Fruit fly (Drosophila melanogaster) whole organism, embryonic: ENCODE results near the gene Kr-h2.

Experiments used
- Abd-B ChIP-seq: fragments of 200-800 bp; sonication (Bioruptor generic); optimal IDR thresholded peaks from 2 replicates; lab custom pipeline; 2018; ENCODE audit warnings: missing biosample characterization, mild to moderate bottlenecking, missing genetic modification characterization, moderate library complexity
- Adf1 ChIP-seq: fragments of 200-800 bp; sonication (Bioruptor generic); IDR thresholded peaks from 2 replicates; pipeline ENCODE4 v1.3.6; 2022; ENCODE audit warnings: missing biosample characterization, missing genetic modification characterization
- BEAF-32 ChIP-seq: fragments of 200-800 bp; sonication (Bioruptor generic); optimal IDR thresholded peaks from 3 replicates; lab custom pipeline; 2017; ENCODE audit warnings: missing biosample characterization, missing genetic modification characterization, mild to moderate bottlenecking, moderate library complexity, missing genetic modification reagents
- CG11093 ChIP-seq: fragments of 200-800 bp; sonication (Bioruptor generic); IDR thresholded peaks from 3 replicates; pipeline ENCODE4 v1.3.6; 2022; ENCODE audit warnings: missing biosample characterization, missing genetic modification characterization
- CG13775 ChIP-seq: fragments of 200-800 bp; sonication (Bioruptor generic); optimal IDR thresholded peaks from 3 replicates; lab custom pipeline; 2017; ENCODE audit warnings: missing biosample characterization, mild to moderate bottlenecking, missing genetic modification characterization
- CG14710 ChIP-seq: fragments of 200-800 bp; sonication (Bioruptor generic); optimal IDR thresholded peaks from 3 replicates; lab custom pipeline; 2019; ENCODE audit warnings: missing biosample characterization, mild to moderate bottlenecking, missing genetic modification characterization, moderate library complexity
- CG14965 ChIP-seq: fragments of 200-800 bp; sonication (Bioruptor generic); optimal IDR thresholded peaks from 2 replicates; lab custom pipeline; 2016; ENCODE audit warnings: missing biosample characterization, missing genetic modification characterization, borderline replicate concordance
- CG17359 ChIP-seq: fragments of 200-800 bp; sonication (Bioruptor generic); optimal IDR thresholded peaks from 3 replicates; lab custom pipeline; 2018; ENCODE audit warnings: missing biosample characterization, mild to moderate bottlenecking, missing genetic modification characterization, moderate library complexity
- CG17802 ChIP-seq: fragments of 200-800 bp; sonication (Bioruptor generic); optimal IDR thresholded peaks from 2 replicates; lab custom pipeline; 2018; ENCODE audit warnings: missing biosample characterization, mild to moderate bottlenecking, missing genetic modification characterization, moderate library complexity
- CG17829 ChIP-seq: fragments of 200-800 bp; optimal IDR thresholded peaks from 2 replicates; lab custom pipeline; 2019; ENCODE audit warnings: missing biosample characterization, mild to moderate bottlenecking, missing genetic modification characterization, moderate library complexity
- CG18011 ChIP-seq: fragments of 200-800 bp; sonication (Bioruptor generic); optimal IDR thresholded peaks from 2 replicates; lab custom pipeline; 2017; ENCODE audit warnings: missing biosample characterization, missing genetic modification characterization, mild to moderate bottlenecking, moderate library complexity, missing genotype
- CG2116 ChIP-seq: fragments of 200-800 bp; sonication (Bioruptor generic); optimal IDR thresholded peaks from 3 replicates; lab custom pipeline; 2018; ENCODE audit warnings: missing biosample characterization, mild to moderate bottlenecking, missing genetic modification characterization
- CG2875 ChIP-seq: fragments of 200-800 bp; sonication (Bioruptor generic); optimal IDR thresholded peaks from 2 replicates; lab custom pipeline; 2017; ENCODE audit warnings: missing biosample characterization, mild to moderate bottlenecking, missing genetic modification characterization, missing genetic modification reagents
- CG6272 ChIP-seq: fragments of 200-800 bp; sonication (Bioruptor generic); IDR thresholded peaks from 2 replicates; pipeline ENCODE4 v1.3.6; 2022; ENCODE audit warnings: missing biosample characterization, missing genetic modification characterization
- CG6791 ChIP-seq: fragments of 200-800 bp; sonication (Bioruptor generic); IDR thresholded peaks from 3 replicates; pipeline ENCODE4 v1.3.6; 2022; ENCODE audit warnings: missing biosample characterization, missing genetic modification characterization; ENCODE audit not compliant: partially characterized antibody
- CG7786 ChIP-seq: fragments of 200-800 bp; sonication (Bioruptor generic); optimal IDR thresholded peaks from 2 replicates; lab custom pipeline; 2016; ENCODE audit warnings: missing biosample characterization, missing genetic modification characterization
- CG8089 ChIP-seq: fragments of 200-800 bp; sonication (Bioruptor generic); optimal IDR thresholded peaks from 3 replicates; lab custom pipeline; 2016; ENCODE audit warnings: missing biosample characterization, missing genetic modification characterization
- CG9817 ChIP-seq: fragments of 200-800 bp; sonication (Bioruptor generic); optimal IDR thresholded peaks from 2 replicates; lab custom pipeline; 2018; ENCODE audit warnings: missing biosample characterization, mild to moderate bottlenecking, missing genetic modification characterization, moderate library complexity
- D19B ChIP-seq: fragments of 200-800 bp; sonication (Bioruptor generic); optimal IDR thresholded peaks from 2 replicates; lab custom pipeline; 2017; ENCODE audit warnings: missing biosample characterization, mild to moderate bottlenecking, missing genetic modification characterization
- Deaf1 ChIP-seq: fragments of 200-800 bp; optimal IDR thresholded peaks from 3 replicates; lab custom pipeline; 2019; ENCODE audit warnings: missing biosample characterization, mild to moderate bottlenecking, missing genetic modification characterization, moderate library complexity
- HLH3B ChIP-seq: fragments of 200-800 bp; sonication (Bioruptor generic); IDR thresholded peaks from 2 replicates; pipeline ENCODE4 v1.3.6; 2022; ENCODE audit warnings: missing biosample characterization, missing genetic modification characterization
- Hand ChIP-seq: fragments of 200-800 bp; sonication (Bioruptor generic); optimal IDR thresholded peaks from 2 replicates; lab custom pipeline; 2017; ENCODE audit warnings: mild to moderate bottlenecking, missing biosample characterization, missing genetic modification reagents, missing genetic modification characterization
- MESR4 ChIP-seq: fragments of 200-800 bp; sonication (Bioruptor generic); optimal IDR thresholded peaks from 2 replicates; lab custom pipeline; 2018; ENCODE audit warnings: missing biosample characterization, mild to moderate bottlenecking, missing genetic modification characterization, moderate library complexity
- NFAT ChIP-seq: fragments of 200-800 bp; sonication (Bioruptor generic); IDR thresholded peaks from 2 replicates; pipeline ENCODE4 v1.3.6; 2022; ENCODE audit warnings: missing biosample characterization, missing genetic modification characterization
- Neu2 ChIP-seq: fragments of 200-800 bp; sonication (Bioruptor generic); optimal IDR thresholded peaks from 3 replicates; lab custom pipeline; 2016; ENCODE audit warnings: missing biosample characterization, missing genetic modification characterization, borderline replicate concordance
- Opbp ChIP-seq: fragments of 200-800 bp; sonication (Bioruptor generic); IDR thresholded peaks from 3 replicates; pipeline ENCODE4 v1.3.6; 2022; ENCODE audit warnings: missing biosample characterization, missing genetic modification characterization; ENCODE audit not compliant: partially characterized antibody
- Optix ChIP-seq: fragments of 200-800 bp; sonication (Bioruptor generic); IDR thresholded peaks from 3 replicates; pipeline ENCODE4 v1.3.6; 2022; ENCODE audit warnings: missing biosample characterization, missing genetic modification characterization
- Tbp ChIP-seq: fragments of >200 bp; optimal IDR thresholded peaks from 2 replicates; lab custom pipeline; 2018; ENCODE audit warnings: missing biosample characterization, missing genetic modification characterization
- YL-1 ChIP-seq: fragments of 200-800 bp; sonication (Bioruptor generic); optimal IDR thresholded peaks from 3 replicates; lab custom pipeline; 2017; ENCODE audit warnings: missing biosample characterization, mild to moderate bottlenecking, missing genetic modification characterization
- ash1 ChIP-seq: fragments of 200-800 bp; sonication (Bioruptor generic); optimal IDR thresholded peaks from 2 replicates; lab custom pipeline; 2018; ENCODE audit warnings: missing biosample characterization, mild to moderate bottlenecking, missing genetic modification characterization
- ato ChIP-seq: fragments of 200-800 bp; sonication (Bioruptor generic); IDR thresholded peaks from 2 replicates; pipeline ENCODE4 v1.3.6; 2022; ENCODE audit warnings: missing biosample characterization, missing genetic modification characterization; ENCODE audit not compliant: partially characterized antibody
- crc ChIP-seq: fragments of 200-800 bp; sonication (Bioruptor generic); optimal IDR thresholded peaks from 2 replicates; lab custom pipeline; 2016; ENCODE audit warnings: missing biosample characterization, missing genetic modification characterization
- dan ChIP-seq: fragments of 200-800 bp; sonication (Bioruptor generic); IDR thresholded peaks from 2 replicates; pipeline ENCODE4 v1.3.6; 2022; ENCODE audit warnings: missing biosample characterization, missing genetic modification characterization
- fd3F ChIP-seq: fragments of 200-800 bp; sonication (Bioruptor generic); optimal IDR thresholded peaks from 2 replicates; lab custom pipeline; 2018; ENCODE audit warnings: missing biosample characterization, mild to moderate bottlenecking, missing genetic modification characterization, moderate library complexity
- fd64A ChIP-seq: fragments of 200-800 bp; sonication (Bioruptor generic); optimal IDR thresholded peaks from 3 replicates; lab custom pipeline; 2018; ENCODE audit warnings: missing biosample characterization, mild to moderate bottlenecking, missing genetic modification characterization
- gsb-n ChIP-seq: fragments of 200-800 bp; sonication (Bioruptor generic); optimal IDR thresholded peaks from 3 replicates; lab custom pipeline; 2018; ENCODE audit warnings: missing biosample characterization, mild to moderate bottlenecking, missing genetic modification characterization
- her ChIP-seq: fragments of 200-800 bp; sonication (Bioruptor generic); optimal IDR thresholded peaks from 2 replicates; lab custom pipeline; 2016; ENCODE audit warnings: missing biosample characterization, missing genetic modification characterization
- insv ChIP-seq, 2 experiments: fragments of 200-800 bp; sonication (Bioruptor generic); optimal IDR thresholded peaks; 3 replicates each; lab custom pipeline; 2016 to 2018; ENCODE audit warnings: missing biosample characterization in 2 of 2, missing genetic modification characterization in 2 of 2
- lab ChIP-seq: fragments of 200-800 bp; sonication (Bioruptor generic); optimal IDR thresholded peaks from 3 replicates; lab custom pipeline; 2017; ENCODE audit warnings: missing biosample characterization, missing genetic modification characterization, mild to moderate bottlenecking, moderate library complexity, missing genetic modification reagents
- mam ChIP-seq: fragments of 200-800 bp; sonication (Bioruptor generic); optimal IDR thresholded peaks from 3 replicates; lab custom pipeline; 2016; ENCODE audit warnings: missing biosample characterization, missing genetic modification characterization
- onecut ChIP-seq: fragments of 200-800 bp; sonication (Bioruptor generic); IDR thresholded peaks from 2 replicates; pipeline ENCODE4 v1.3.6; 2022; ENCODE audit warnings: missing biosample characterization, missing genetic modification characterization
- otp ChIP-seq: fragments of 200-800 bp; sonication (Bioruptor generic); IDR thresholded peaks from 3 replicates; pipeline ENCODE4, ENCODE4 v1.3.6; 2022; ENCODE audit warnings: missing biosample characterization, missing genetic modification characterization
- pzg ChIP-seq: fragments of 200-800 bp; sonication (Bioruptor generic); optimal IDR thresholded peaks from 3 replicates; lab custom pipeline; 2018; ENCODE audit warnings: missing biosample characterization, mild to moderate bottlenecking, missing genetic modification characterization, moderate library complexity
- salm ChIP-seq: fragments of 200-800 bp; sonication (Bioruptor generic); optimal IDR thresholded peaks from 2 replicates; lab custom pipeline; 2018; ENCODE audit warnings: missing biosample characterization, mild to moderate bottlenecking, missing genetic modification characterization
- sob ChIP-seq: fragments of 200-800 bp; sonication (Bioruptor generic); IDR thresholded peaks from 2 replicates; pipeline ENCODE4 v1.3.6; 2022; ENCODE audit warnings: missing biosample characterization, missing genetic modification characterization
- tgo ChIP-seq: fragments of 200-800 bp; sonication (Bioruptor generic); IDR thresholded peaks from 3 replicates; pipeline ENCODE4 v1.3.6; 2022; ENCODE audit warnings: missing biosample characterization, missing genetic modification characterization
- tna ChIP-seq: fragments of 200-800 bp; sonication (Bioruptor generic); IDR thresholded peaks from 2 replicates; pipeline ENCODE4 v1.3.6; 2022; ENCODE audit warnings: missing biosample characterization, missing genetic modification characterization; ENCODE audit not compliant: partially characterized antibody
- twi ChIP-seq: fragments of 200-800 bp; optimal IDR thresholded peaks from 2 replicates; lab custom pipeline; 2019; ENCODE audit warnings: missing biosample characterization, mild to moderate bottlenecking, missing genetic modification characterization, moderate library complexity

Kr-h2 gene

dm6 chr2L:6062382-6063082, 8.3 kb upstream of the Kr-h2 start, which contains the start of the genes ND-51 and CG13994 (continued):
- TF ChIP-seq CG14965 (GFP tag; lab: Kevin White, UChicago): no peak
- TF ChIP-seq Adf1 (GFP tag; lab: Robert Waterston, UW): peak; percentile 56; the same call in 1 of the 2 replicates
- TF ChIP-seq Deaf1: no peak
- TF ChIP-seq Abd-B (GFP tag; lab: Kevin White, UChicago): peak; percentile 94
- peak; percentile 69; the same call in 2 of the 3 replicates for TF ChIP-seq otp (GFP tag; lab: Robert Waterston, UW)
- peak; percentile 69 for TF ChIP-seq CG2875
- no peak for TF ChIP-seq Tbp (GFP tag; lab: Kevin White, UChicago)
- peak; percentile 82 for TF ChIP-seq CG17359 (tag; lab: Kevin White, UChicago)
- TF ChIP-seq Hand (GFP tag; lab: Kevin White, UChicago): no peak
- TF ChIP-seq salm (tag; lab: Kevin White, UChicago): peak; percentile 35
- TF ChIP-seq tgo (GFP tag; lab: Robert Waterston, UW): peak; percentile 85
- peak; percentile 71; the same call in 2 of the 3 replicates for TF ChIP-seq CG11093
- peak; percentile 84 for TF ChIP-seq CG13775 (GFP tag; lab: Kevin White, UChicago)
- TF ChIP-seq ato (GFP tag; lab: Robert Waterston, UW): no peak
- TF ChIP-seq CG17829 (tag; lab: Kevin White, UChicago): peak; percentile 88
- peak; percentile 85 for TF ChIP-seq NFAT (GFP tag; lab: Robert Waterston, UW)
- no peak for TF ChIP-seq gsb-n (tag; lab: Kevin White, UChicago)
- peak; percentile 73 for TF ChIP-seq CG8089
- no peak; the same call in 1 of the 2 replicates for TF ChIP-seq dan (GFP tag; lab: Robert Waterston, UW)
- peak; percentile 64; the same call in 2 of the 3 replicates for TF ChIP-seq Optix (GFP tag; lab: Robert Waterston, UW)
- peak; percentile 81 for TF ChIP-seq pzg (GFP tag; lab: Kevin White, UChicago)
- no peak for TF ChIP-seq fd64A (GFP tag; lab: Kevin White, UChicago)
- peak; percentile 91 for TF ChIP-seq CG14710
- TF ChIP-seq ash1 (GFP tag; lab: Kevin White, UChicago): no peak
- peak; percentile 87 for TF ChIP-seq CG9817 (tag; lab: Kevin White, UChicago)
- TF ChIP-seq YL-1 (GFP tag; lab: Kevin White, UChicago): peak; percentile 91
- peak; percentile 1 for TF ChIP-seq Neu2 (GFP tag; lab: Kevin White, UChicago)
- TF ChIP-seq CG6791 (GFP tag; lab: Robert Waterston, UW): no peak
- TF ChIP-seq fd3F (GFP tag; lab: Kevin White, UChicago): peak; percentile 77
- TF ChIP-seq mam: peak; percentile 93
- no peak for TF ChIP-seq Opbp (GFP tag; lab: Robert Waterston, UW)
- peak; percentile 41; the same call in 1 of the 2 replicates for TF ChIP-seq onecut (GFP tag; lab: Robert Waterston, UW)
- TF ChIP-seq MESR4 (GFP tag; lab: Kevin White, UChicago): peak; percentile 48
- TF ChIP-seq twi: peak; percentile 63
- TF ChIP-seq CG6272: peak; percentile 70
- TF ChIP-seq D19B (GFP tag; lab: Kevin White, UChicago): peak; percentile 63
- TF ChIP-seq CG2116 (GFP tag; lab: Kevin White, UChicago): peak; percentile 73
- peak; percentile 75 for TF ChIP-seq her (GFP tag; lab: Kevin White, UChicago)
- peak; percentile 100 for TF ChIP-seq CG17802
- peak; percentile 58 for TF ChIP-seq BEAF-32 (GFP tag; lab: Kevin White, UChicago)
- TF ChIP-seq insv (GFP tag; optimal IDR thresholded peaks at IDR 0.05; lab: Kevin White, UChicago): peak in 1 of 2 experiments; percentile 68
- TF ChIP-seq lab: peak; percentile 87
- peak; percentile 63 for TF ChIP-seq CG18011 (GFP tag; lab: Kevin White, UChicago)
- TF ChIP-seq CG7786: peak; percentile 73
- TF ChIP-seq crc (GFP tag; lab: Kevin White, UChicago): peak; percentile 71
- TF ChIP-seq sob (GFP tag; lab: Robert Waterston, UW): peak; percentile 91
- no peak for TF ChIP-seq tna (GFP tag; lab: Robert Waterston, UW)
- peak; percentile 82 for TF ChIP-seq HLH3B (GFP tag; lab: Robert Waterston, UW)
